Worm (Caenorhabditis elegans) whole organism, young adult: Measurements from ENCODE around the gene srh-99.

Source experiments
- Y53F4B.3 ChIP-seq: fragments of 200-800 bp; sonication (Bioruptor generic); IDR thresholded peaks from 2 replicates; pipeline ENCODE4 v1.3.6; 2022; ENCODE audit warnings: missing genetic modification reagents, missing genetic modification characterization, missing compliant biosample characterization
- ama-1 ChIP-seq, 3 experiments: fragments of 150-350 bp in 1 of 3; sonication (generic microtip) in 2 of 3; optimal IDR thresholded peaks; 2 replicates each; lab custom pipeline; 2014 to 2018; ENCODE audit warnings: missing biosample characterization in 2 of 3, missing genetic modification characterization in 2 of 3, missing genetic modification reagents in 2 of 3
- fkh-3 ChIP-seq: sonication (generic microtip); optimal IDR thresholded peaks from 2 replicates; lab custom pipeline; 2016; ENCODE audit warnings: mild to moderate bottlenecking, missing genetic modification characterization, missing compliant biosample characterization
- sea-2 ChIP-seq: fragments of 200-800 bp; sonication (Bioruptor generic); IDR thresholded peaks from 2 replicates; pipeline ENCODE4 v1.3.6; 2022; ENCODE audit warnings: missing genetic modification characterization, missing compliant biosample characterization
- zim-3 ChIP-seq: sonication (generic microtip); optimal IDR thresholded peaks from 2 replicates; lab custom pipeline; 2017; ENCODE audit warnings: mild to moderate bottlenecking, missing genetic modification characterization, moderate library complexity, missing compliant biosample characterization

DNA sequence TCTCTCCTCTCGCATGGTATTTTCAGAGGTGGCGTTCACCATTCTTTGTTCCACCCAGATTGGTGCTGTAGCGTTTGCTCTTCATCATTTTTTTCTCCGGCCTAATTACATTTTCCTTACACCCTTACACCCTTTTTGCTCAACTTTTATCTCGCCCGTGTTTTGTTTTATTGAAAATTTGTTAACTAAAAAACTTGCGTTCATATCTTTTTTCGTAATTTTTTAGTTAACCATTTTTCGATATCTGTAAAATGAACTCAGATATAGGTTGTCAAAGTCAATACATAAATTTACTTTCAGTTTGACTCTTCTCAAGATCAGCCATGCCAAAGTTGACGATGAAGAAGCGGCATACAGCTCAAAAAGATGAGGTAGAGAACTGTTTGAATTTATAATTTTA is 25.2 kb upstream of the srh-99 start, which contains the start of gene F12E12.1:
- TF ChIP-seq sea-2 (GFP tag; lab: Robert Waterston, UW): no peak
- TF ChIP-seq ama-1 (optimal IDR thresholded peaks at IDR 0.05; lab: Kevin White, UChicago): no peak
- TF ChIP-seq ama-1 (GFP tag; optimal IDR thresholded peaks at IDR 0.05; lab: Kevin White, UChicago): no peak
- TF ChIP-seq zim-3: no peak
- TF ChIP-seq Y53F4B.3 (GFP tag; lab: Robert Waterston, UW): no peak
- no peak for TF ChIP-seq fkh-3 (tag; lab: Kevin White, UChicago)
